Fruit fly (Drosophila melanogaster): Measurements from ENCODE around the gene Dyro.

The Dyro gene

dm6 chr3L:11256147-11256971, 39.4 kb downstream of the Dyro start (continued):
- TF ChIP-seq CG14710 (tag; optimal IDR thresholded peaks at IDR 0.05) = peak; percentile 94
- TF ChIP-seq CG11723 (GFP tag; optimal IDR thresholded peaks at IDR 0.05) = peak; percentile 73
- peak; percentile 84 for TF ChIP-seq CG11456 (GFP tag; IDR thresholded peaks at IDR 0.05)
- peak; percentile 81 for TF ChIP-seq Drgx (GFP tag; IDR thresholded peaks at IDR 0.05)
- no peak for TF ChIP-seq hbn (GFP tag; IDR thresholded peaks at IDR 0.05; ENCODE audit: partially characterized antibody)
- peak; percentile 26 for TF ChIP-seq CG7786 (GFP tag; optimal IDR thresholded peaks at IDR 0.05)
- peak; percentile 67 for TF ChIP-seq Six4 (GFP tag; optimal IDR thresholded peaks at IDR 0.05)
- TF ChIP-seq CG10543 (GFP tag; optimal IDR thresholded peaks at IDR 0.05) = peak; percentile 73
- TF ChIP-seq hth (optimal IDR thresholded peaks at IDR 0.05) = no peak
- peak; percentile 88 for TF ChIP-seq otp (GFP tag; IDR thresholded peaks at IDR 0.05)
- peak; percentile 47 for TF ChIP-seq CG1024 (GFP tag; IDR thresholded peaks at IDR 0.05)
- TF ChIP-seq CG30403 (GFP tag; optimal IDR thresholded peaks at IDR 0.05) = peak; percentile 89
- TF ChIP-seq Sox102F (GFP tag; optimal IDR thresholded peaks at IDR 0.05) = peak; percentile 79
- TF ChIP-seq nau (GFP tag; optimal IDR thresholded peaks at IDR 0.05) = peak; percentile 71
- TF ChIP-seq kni (GFP tag; optimal IDR thresholded peaks at IDR 0.05) = peak; percentile 86
- TF ChIP-seq CG34224 (GFP tag; IDR thresholded peaks at IDR 0.05; ENCODE audit: partially characterized antibody) = no peak
- peak; percentile 60 for TF ChIP-seq CG11696 (GFP tag; IDR thresholded peaks at IDR 0.05)
- peak; percentile 43; the same call in 1 of the 2 replicates for TF ChIP-seq CG4730 (GFP tag; IDR thresholded peaks at IDR 0.05)
- TF ChIP-seq Max (GFP tag; optimal IDR thresholded peaks at IDR 0.05) = peak; percentile 78

dm6 chr3L:11254470-11255185, 41.1 kb downstream of the Dyro start:
- TF ChIP-seq eve (GFP tag; optimal IDR thresholded peaks at IDR 0.05) (peak in 1 of 2 experiments; percentile 63), gem (tag; optimal IDR thresholded peaks at IDR 0.05) (no peak), CTCF (GFP tag; optimal IDR thresholded peaks at IDR 0.05) (no peak), p53 (GFP tag; optimal IDR thresholded peaks at IDR 0.05) (peak; percentile 21), salm (tag; optimal IDR thresholded peaks at IDR 0.05) (no peak), CG10462 (GFP tag; optimal IDR thresholded peaks at IDR 0.05) (no peak), CG3065 (GFP tag; optimal IDR thresholded peaks at IDR 0.05) (peak; percentile 71), CG2199 (GFP tag; IDR thresholded peaks at IDR 0.05) (0 out of 3 replicates have a peak, but pooled peaks have one; percentile 28), cg (GFP tag; optimal IDR thresholded peaks at IDR 0.05) (peak; percentile 83), CG14441 (GFP tag; IDR thresholded peaks at IDR 0.05) (no peak), Med (GFP tag) (peak; percentile 11), seq (GFP tag; IDR thresholded peaks at IDR 0.05) (no peak), zfh1 (GFP tag; IDR thresholded peaks at IDR 0.05) (0 out of 3 replicates have a peak, but pooled peaks have one; percentile 25), MESR4 (GFP tag; optimal IDR thresholded peaks at IDR 0.05) (no peak), slbo (GFP tag; IDR thresholded peaks at IDR 0.05) (no peak), Scr (GFP tag; IDR thresholded peaks at IDR 0.05; ENCODE audit: partially characterized antibody) (no peak), CG4360 (GFP tag; IDR thresholded peaks at IDR 0.05) (peak; percentile 29; the same call in 1 of the 2 replicates), MBD-R2 (GFP tag; IDR thresholded peaks at IDR 0.05) (no peak), CG3281 (GFP tag; optimal IDR thresholded peaks at IDR 0.05) (no peak), Atf6 (GFP tag; IDR thresholded peaks at IDR 0.05) (no peak), CG15011 (GFP tag; optimal IDR thresholded peaks at IDR 0.05) (no peak), Stat92E (GFP tag; optimal IDR thresholded peaks at IDR 0.05) (no peak), BtbVII (GFP tag; optimal IDR thresholded peaks at IDR 0.05) (no peak), chm (GFP tag; IDR thresholded peaks at IDR 0.05) (peak; percentile 62)

Measured in whole organism, embryonic.